Worm (Caenorhabditis elegans) whole organism, L4 larva: ENCODE data around the gene npp-5.

ENCODE experiments used
- D1046.2 ChIP-seq: fragments of 200-800 bp; sonication (Bioruptor generic); IDR thresholded peaks from 2 replicates; pipeline ENCODE4 v1.3.6; 2022; ENCODE audit warnings: missing genetic modification characterization, missing compliant biosample characterization
- F44E2.7 ChIP-seq: fragments of 200-800 bp; sonication (Bioruptor generic); IDR thresholded peaks from 2 replicates; pipeline ENCODE4 v2.1.2; 2022; ENCODE audit warnings: missing genetic modification characterization, missing compliant biosample characterization
- F49E8.2 ChIP-seq: sonication (generic microtip); optimal IDR thresholded peaks from 2 replicates; lab custom pipeline; 2016; ENCODE audit warnings: missing compliant biosample characterization, mild to moderate bottlenecking, missing genetic modification characterization, borderline replicate concordance
- T20F7.1 ChIP-seq: fragments of 200-800 bp; sonication (Bioruptor generic); optimal IDR thresholded peaks from 2 replicates; lab custom pipeline; 2018; ENCODE audit warnings: mild to moderate bottlenecking, missing genetic modification characterization, missing compliant biosample characterization
- T26A8.4 ChIP-seq: fragments of 200-800 bp; sonication (Bioruptor generic); IDR thresholded peaks from 2 replicates; pipeline ENCODE4 v1.3.6; 2022; ENCODE audit warnings: missing genetic modification characterization, missing compliant biosample characterization
- Y5F2A.4 ChIP-seq: fragments of 200-800 bp; sonication (Bioruptor generic); optimal IDR thresholded peaks from 2 replicates; lab custom pipeline; 2018; ENCODE audit warnings: mild to moderate bottlenecking, missing genetic modification characterization, missing compliant biosample characterization
- ZK546.5 ChIP-seq, 2 experiments: sonication (generic microtip); optimal IDR thresholded peaks; 2 replicates each; lab custom pipeline; 2017; ENCODE audit warnings: missing biosample characterization in 2 of 2, missing genetic modification characterization in 2 of 2
- ceh-32 ChIP-seq: sonication (generic microtip); optimal IDR thresholded peaks from 2 replicates; lab custom pipeline; 2016; ENCODE audit warnings: mild to moderate bottlenecking, missing genetic modification characterization, missing compliant biosample characterization; ENCODE audit not compliant: poor library complexity
- ceh-62 ChIP-seq: sonication (generic microtip); optimal IDR thresholded peaks from 2 replicates; lab custom pipeline; 2017; ENCODE audit warnings: missing biosample characterization, missing genetic modification characterization
- ceh-82 ChIP-seq: sonication (generic microtip); optimal IDR thresholded peaks from 2 replicates; lab custom pipeline; 2017; ENCODE audit warnings: missing biosample characterization, missing genetic modification characterization
- dmd-8 ChIP-seq: fragments of 200-800 bp; sonication (Bioruptor generic); IDR thresholded peaks from 2 replicates; pipeline ENCODE4 v1.3.6; 2022; ENCODE audit warnings: missing genetic modification characterization, missing compliant biosample characterization
- dmd-9 ChIP-seq: fragments of 200-800 bp; sonication (Bioruptor generic); IDR thresholded peaks from 2 replicates; pipeline ENCODE4 v1.3.6; 2022; ENCODE audit warnings: missing genetic modification reagents, missing genetic modification characterization, missing compliant biosample characterization
- dve-1 ChIP-seq: sonication (generic microtip); optimal IDR thresholded peaks from 2 replicates; lab custom pipeline; 2017; ENCODE audit warnings: antibody characterized with exemption, mild to moderate bottlenecking, missing genetic modification characterization, missing compliant biosample characterization; ENCODE audit not compliant: insufficient read depth
- egl-27 ChIP-seq: sonication (generic microtip); optimal IDR thresholded peaks from 3 replicates; lab custom pipeline; 2017; ENCODE audit warnings: missing biosample characterization, missing genetic modification reagents, missing genetic modification characterization
- gei-8 ChIP-seq: fragments of 200-800 bp; sonication (Bioruptor generic); optimal IDR thresholded peaks from 2 replicates; lab custom pipeline; 2018; ENCODE audit warnings: mild to moderate bottlenecking, missing genetic modification characterization, missing compliant biosample characterization
- hlh-11 ChIP-seq: fragments of 200-800 bp; sonication (Bioruptor generic); optimal IDR thresholded peaks from 2 replicates; lab custom pipeline; 2018; ENCODE audit warnings: mild to moderate bottlenecking, missing genetic modification characterization, missing compliant biosample characterization
- mdl-1 ChIP-seq, 2 experiments: fragments of 150-350 bp in 1 of 2; sonication (generic microtip) in 1 of 2; optimal IDR thresholded peaks; 2 replicates each; lab custom pipeline; 2014 to 2017; ENCODE audit warnings: missing biosample characterization in 2 of 2, missing genetic modification characterization in 2 of 2
- nhr-25 ChIP-seq: sonication (generic microtip); optimal IDR thresholded peaks from 2 replicates; lab custom pipeline; 2017; ENCODE audit warnings: missing genetic modification characterization, mild to moderate bottlenecking, missing compliant biosample characterization, antibody characterized with exemption, moderate library complexity, borderline replicate concordance; ENCODE audit not compliant: insufficient read depth
- nhr-28 ChIP-seq: fragments of 150-350 bp; optimal IDR thresholded peaks from 2 replicates; lab custom pipeline; 2014; ENCODE audit warnings: missing biosample characterization, missing genetic modification characterization
- nhr-48 ChIP-seq: sonication (generic microtip); optimal IDR thresholded peaks from 2 replicates; lab custom pipeline; 2016; ENCODE audit warnings: mild to moderate bottlenecking, missing genetic modification characterization, missing compliant biosample characterization
- nhr-77 ChIP-seq: fragments of 150-350 bp; optimal IDR thresholded peaks from 2 replicates; lab custom pipeline; 2014; ENCODE audit warnings: missing biosample characterization, missing genetic modification characterization
- pha-4 ChIP-seq, 2 experiments: fragments of 150-350 bp in 1 of 2; fragments of 200-800 bp in 1 of 2; sonication (Bioruptor generic) in 1 of 2; IDR thresholded peaks in 1 of 2; optimal IDR thresholded peaks in 1 of 2; 2 replicates each; pipeline versions ENCODE4 v1.3.6 to Lab custom; 2014 to 2022; ENCODE audit warnings: missing genetic modification characterization in 2 of 2, missing genetic modification reagents in 2 of 2, missing biosample characterization in 1 of 2, missing compliant biosample characterization in 1 of 2
- rbr-2 ChIP-seq: sonication (generic microtip); optimal IDR thresholded peaks from 2 replicates; lab custom pipeline; 2016; ENCODE audit warnings: missing genotype, missing genetic modification characterization, missing compliant biosample characterization
- snpc-4 ChIP-seq: fragments of 150-350 bp; optimal IDR thresholded peaks from 2 replicates; lab custom pipeline; 2014; ENCODE audit warnings: missing biosample characterization, missing genetic modification characterization
- spr-3 ChIP-seq: fragments of 200-800 bp; sonication (Bioruptor generic); optimal IDR thresholded peaks from 2 replicates; lab custom pipeline; 2018; ENCODE audit warnings: mild to moderate bottlenecking, missing genetic modification characterization, missing compliant biosample characterization
- zag-1 ChIP-seq: fragments of 150-350 bp; optimal IDR thresholded peaks from 2 replicates; lab custom pipeline; 2014; ENCODE audit warnings: missing biosample characterization, missing genetic modification characterization
- zfp-2 ChIP-seq: sonication (generic microtip); optimal IDR thresholded peaks from 2 replicates; lab custom pipeline; 2016; ENCODE audit warnings: mild to moderate bottlenecking, missing genetic modification characterization, missing compliant biosample characterization
- zfp-3 ChIP-seq: fragments of 200-800 bp; sonication (Bioruptor generic); conservative IDR thresholded peaks from 2 replicates; pipeline ENCODE4 v1.3.6; 2022; ENCODE audit warnings: missing genetic modification reagents, missing genetic modification characterization, missing compliant biosample characterization
- ztf-11 ChIP-seq: fragments of 150-350 bp; optimal IDR thresholded peaks from 2 replicates; lab custom pipeline; 2014; ENCODE audit warnings: missing biosample characterization, missing genetic modification characterization

npp-5 gene

ce11 chrII:11547254-11547687, 52.3 kb downstream of the npp-5 start, which contains the start of gene F54D5.7 (continued):
- TF ChIP-seq nhr-25 (tag; lab: Kevin White, UChicago), result peak; percentile 43
- TF ChIP-seq T20F7.1, result peak; percentile 75
- TF ChIP-seq zfp-2 (tag; lab: Kevin White, UChicago), result no peak
- peak; percentile 65 to 72 for TF ChIP-seq mdl-1 (tag; optimal IDR thresholded peaks at IDR 0.05; lab: Kevin White, UChicago)
- no peak for TF ChIP-seq D1046.2 (GFP tag; lab: Robert Waterston, UW)
- TF ChIP-seq dmd-8 (GFP tag; lab: Robert Waterston, UW), result peak; percentile 54; the same call in 1 of the 2 replicates
- TF ChIP-seq nhr-77 (tag; lab: Kevin White, UChicago), result no peak
- TF ChIP-seq snpc-4 (tag; lab: Kevin White, UChicago), result no peak
- TF ChIP-seq nhr-28 (tag; lab: Kevin White, UChicago), result peak; percentile 47
- TF ChIP-seq gei-8 (GFP tag; lab: Kevin White, UChicago), result peak; percentile 12
- TF ChIP-seq pha-4 (GFP tag; IDR thresholded peaks at IDR 0.05; lab: Robert Waterston, UW), result peak; percentile 66; the same call in 1 of the 2 replicates
- no peak for TF ChIP-seq pha-4 (tag; optimal IDR thresholded peaks at IDR 0.05; lab: Kevin White, UChicago)
- no peak for TF ChIP-seq zag-1
- no peak for TF ChIP-seq ceh-82 (tag; lab: Kevin White, UChicago)
- peak; percentile 76 for TF ChIP-seq hlh-11
- TF ChIP-seq zfp-3 (GFP tag; lab: Robert Waterston, UW), result peak; percentile 92
- peak; percentile 82 for TF ChIP-seq T26A8.4 (GFP tag; lab: Robert Waterston, UW)
- no peak for TF ChIP-seq ceh-32 (tag; lab: Kevin White, UChicago)
- no peak for TF ChIP-seq ZK546.5 (tag; optimal IDR thresholded peaks at IDR 0.05; lab: Kevin White, UChicago)
- peak; percentile 77 for TF ChIP-seq dve-1
- TF ChIP-seq egl-27 (tag; lab: Kevin White, UChicago), result no peak
- peak; percentile 56 for TF ChIP-seq F49E8.2 (tag; lab: Kevin White, UChicago)
- no peak for TF ChIP-seq Y5F2A.4 (GFP tag; lab: Kevin White, UChicago)
- TF ChIP-seq ceh-62, result no peak
- no peak for TF ChIP-seq ztf-11 (tag; lab: Kevin White, UChicago)
- peak; percentile 56 for TF ChIP-seq spr-3 (GFP tag; lab: Kevin White, UChicago)
- TF ChIP-seq dmd-9 (GFP tag; lab: Robert Waterston, UW), result no peak
- TF ChIP-seq rbr-2, result peak; percentile 28
- peak; percentile 3 for TF ChIP-seq nhr-48 (tag; lab: Kevin White, UChicago)
- no peak for TF ChIP-seq F44E2.7 (GFP tag; lab: Robert Waterston, UW)
